Worm (Caenorhabditis elegans): Measurements from ENCODE around the gene T11B7.2.

ce11 chrIV:8850807-8851206 is 6.5 kb upstream of the T11B7.2 start:
- TF ChIP-seq ceh-36 (tag; optimal IDR thresholded peaks at IDR 0.05) (no peak), ama-1 (optimal IDR thresholded peaks at IDR 0.05) (no peak), ets-7 (tag; optimal IDR thresholded peaks at IDR 0.05) (no peak), flt-1 (GFP tag; IDR thresholded peaks at IDR 0.05) (no peak), F13C5.2 (tag; optimal IDR thresholded peaks at IDR 0.05) (no peak), ceh-13 (GFP tag; optimal IDR thresholded peaks at IDR 0.05) (no peak), hmbx-1 (tag; optimal IDR thresholded peaks at IDR 0.05) (no peak), hmg-4 (GFP tag; optimal IDR thresholded peaks at IDR 0.05) (no peak)

Data from whole organism, early embryonic.